Worm (Caenorhabditis elegans): ENCODE results near the gene srx-95.
A peak's percentile ranks its signal among the peaks of the same experiment; 100 is the strongest.

The srx-95 gene

DNA sequence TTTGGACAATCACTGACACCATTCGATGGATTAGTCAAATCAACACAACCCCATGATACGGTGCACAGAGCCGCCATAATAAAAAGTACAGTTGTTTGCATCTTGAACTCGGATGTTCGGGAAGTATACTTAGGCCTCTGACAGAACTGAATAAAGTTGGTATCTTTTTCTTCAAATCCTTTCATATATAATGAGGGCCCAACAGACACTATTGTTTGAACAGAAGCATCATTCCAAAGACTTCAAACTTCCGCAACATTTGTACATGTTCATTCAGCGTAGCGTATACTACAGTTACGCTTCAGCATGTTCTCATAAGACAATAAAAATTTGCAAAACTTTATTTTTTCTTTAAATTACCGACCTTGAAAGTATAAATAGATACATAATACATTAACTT is 2.5 kb downstream of the srx-95 start, which contains the start of gene F41G3.19:
F41G3.19 (minus strand) TSS at position 101 of the 400 bp plus-strand sequence.
- TF ChIP-seq T22C8.4 (GFP tag; IDR thresholded peaks at IDR 0.05) (no peak), med-1 (GFP tag; optimal IDR thresholded peaks at IDR 0.05; ENCODE audit: insufficient read depth) (no peak), ztf-29 (GFP tag; IDR thresholded peaks at IDR 0.05) (no peak), cog-1 (tag; optimal IDR thresholded peaks at IDR 0.05) (no peak), klf-2 (GFP tag; conservative IDR thresholded peaks at IDR 0.05) (no peak), flt-1 (GFP tag; IDR thresholded peaks at IDR 0.05) (no peak), tab-1 (GFP tag; IDR thresholded peaks at IDR 0.05) (no peak), ztf-23 (GFP tag; IDR thresholded peaks at IDR 0.05) (no peak), ref-1 (GFP tag; conservative IDR thresholded peaks at IDR 0.05) (no peak)

DNA sequence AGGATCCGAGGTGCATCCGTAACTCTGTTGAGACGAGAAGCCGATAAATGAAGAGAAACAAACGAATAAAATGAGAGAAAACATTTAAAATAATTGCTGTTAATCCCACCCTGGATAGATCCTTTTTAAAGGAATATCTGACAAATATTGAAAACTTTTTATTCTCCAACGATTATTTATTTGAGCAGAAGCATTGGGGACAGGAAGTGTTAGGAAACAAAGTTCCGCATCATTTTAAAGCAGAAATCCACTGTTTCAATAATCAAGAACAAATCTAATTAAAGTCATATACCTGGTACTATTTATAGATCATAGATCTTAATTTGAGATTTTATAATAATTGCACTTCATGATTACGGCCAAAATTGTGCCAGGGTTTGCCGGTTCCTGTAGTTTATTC is 3.6 kb downstream of the srx-95 start, which contains the start of gene F41G3.20:
F41G3.20 (minus strand) TSS at position 101 of the 400 bp plus-strand sequence.
- TF ChIP-seq ref-1 (GFP tag; conservative IDR thresholded peaks at IDR 0.05) (no peak), T22C8.4 (GFP tag; IDR thresholded peaks at IDR 0.05) (no peak), ztf-29 (GFP tag; IDR thresholded peaks at IDR 0.05) (no peak), ztf-23 (GFP tag; IDR thresholded peaks at IDR 0.05) (no peak), tab-1 (GFP tag; IDR thresholded peaks at IDR 0.05) (no peak), med-1 (GFP tag; optimal IDR thresholded peaks at IDR 0.05; ENCODE audit: insufficient read depth) (no peak), klf-2 (GFP tag; conservative IDR thresholded peaks at IDR 0.05) (no peak), flt-1 (GFP tag; IDR thresholded peaks at IDR 0.05) (no peak), cog-1 (tag; optimal IDR thresholded peaks at IDR 0.05) (no peak)

DNA sequence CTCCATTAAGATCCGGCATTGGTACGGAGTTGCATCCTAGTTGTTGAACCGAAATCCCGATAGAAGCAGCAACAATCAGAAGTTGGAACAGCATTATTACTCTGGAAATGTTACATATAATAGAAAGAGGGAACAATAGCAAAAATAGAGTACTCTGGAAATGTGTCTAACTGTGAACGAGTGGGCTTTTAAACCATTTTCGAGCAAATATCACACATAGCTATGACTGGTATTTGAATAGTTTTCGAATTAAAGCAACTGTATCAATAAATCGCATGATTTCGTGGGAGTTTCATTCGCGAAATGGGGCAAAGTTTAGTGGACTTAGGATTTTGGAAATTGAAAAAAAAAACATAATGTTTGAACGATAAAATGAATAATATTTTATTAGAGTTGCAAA is 5.1 kb downstream of the srx-95 start, which contains the start of gene F41G3.10:
F41G3.10 (minus strand) TSS at position 101 of the 400 bp plus-strand sequence.
- TF ChIP-seq ztf-29 (GFP tag; IDR thresholded peaks at IDR 0.05), result no peak

DNA sequence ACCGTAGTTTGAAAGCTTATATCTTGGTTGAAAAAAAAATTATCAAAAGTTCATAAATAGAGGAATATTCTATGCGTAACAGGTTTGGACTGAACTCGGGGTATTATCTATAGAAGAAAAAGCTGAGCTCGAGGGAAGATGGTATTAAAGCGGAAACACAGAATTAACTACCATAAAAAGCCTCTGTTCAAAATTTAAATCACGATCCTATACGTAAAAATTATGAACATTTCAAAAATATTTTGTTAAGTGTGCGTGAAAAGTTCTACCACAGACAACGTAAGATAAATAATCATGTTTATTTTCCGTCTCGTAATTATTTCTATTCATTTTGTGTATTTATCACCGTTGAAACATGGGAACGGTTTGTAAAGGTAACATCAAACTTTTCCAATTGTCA is 8.2 kb downstream of the srx-95 start, which contains the start of gene F41G3.5:
F41G3.5 (plus strand) TSS at position 301 of the 400 bp plus-strand sequence.
- no peak for TF ChIP-seq tab-1 (GFP tag; IDR thresholded peaks at IDR 0.05)
- TF ChIP-seq ref-1 (GFP tag; conservative IDR thresholded peaks at IDR 0.05), result no peak
- TF ChIP-seq flt-1 (GFP tag; IDR thresholded peaks at IDR 0.05), result no peak
- TF ChIP-seq ztf-29 (GFP tag; IDR thresholded peaks at IDR 0.05), result no peak
- TF ChIP-seq cog-1 (tag; optimal IDR thresholded peaks at IDR 0.05), result no peak
- TF ChIP-seq klf-2 (GFP tag; conservative IDR thresholded peaks at IDR 0.05), result no peak
- TF ChIP-seq med-1 (GFP tag; optimal IDR thresholded peaks at IDR 0.05; ENCODE audit: insufficient read depth), result no peak
- TF ChIP-seq ztf-23 (GFP tag; IDR thresholded peaks at IDR 0.05), result no peak
- TF ChIP-seq T22C8.4 (GFP tag; IDR thresholded peaks at IDR 0.05), result no peak

DNA sequence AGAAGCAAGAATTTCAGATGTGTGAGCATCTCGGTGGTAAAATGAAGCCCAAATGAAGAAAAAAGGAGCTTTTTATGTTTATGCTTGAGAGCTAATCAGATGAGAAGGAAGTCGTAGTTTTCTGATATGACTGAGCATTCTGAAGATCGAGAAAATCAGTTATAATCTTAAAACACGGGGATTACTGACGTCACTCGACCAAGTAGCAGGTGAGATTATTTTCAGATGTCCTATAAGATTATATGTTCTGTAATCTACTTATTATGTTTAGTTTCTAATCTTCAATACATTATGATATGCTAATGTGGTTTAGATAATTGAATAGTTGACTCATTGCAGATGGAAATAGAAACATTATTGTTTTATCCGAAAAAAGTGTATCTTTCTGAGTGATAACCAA is 8.8 kb downstream of the srx-95 start, which contains the start of gene ins-14:
ins-14 (minus strand) TSS at position 32 of the 400 bp plus-strand sequence.
- no peak for TF ChIP-seq ref-1 (GFP tag; conservative IDR thresholded peaks at IDR 0.05)
- no peak for TF ChIP-seq klf-2 (GFP tag; conservative IDR thresholded peaks at IDR 0.05)
- no peak for TF ChIP-seq tab-1 (GFP tag; IDR thresholded peaks at IDR 0.05)
- no peak for TF ChIP-seq ztf-29 (GFP tag; IDR thresholded peaks at IDR 0.05)
- TF ChIP-seq T22C8.4 (GFP tag; IDR thresholded peaks at IDR 0.05), result no peak
- TF ChIP-seq med-1 (GFP tag; optimal IDR thresholded peaks at IDR 0.05; ENCODE audit: insufficient read depth), result no peak
- TF ChIP-seq flt-1 (GFP tag; IDR thresholded peaks at IDR 0.05), result no peak
- TF ChIP-seq ztf-23 (GFP tag; IDR thresholded peaks at IDR 0.05), result no peak
- TF ChIP-seq cog-1 (tag; optimal IDR thresholded peaks at IDR 0.05), result no peak

DNA sequence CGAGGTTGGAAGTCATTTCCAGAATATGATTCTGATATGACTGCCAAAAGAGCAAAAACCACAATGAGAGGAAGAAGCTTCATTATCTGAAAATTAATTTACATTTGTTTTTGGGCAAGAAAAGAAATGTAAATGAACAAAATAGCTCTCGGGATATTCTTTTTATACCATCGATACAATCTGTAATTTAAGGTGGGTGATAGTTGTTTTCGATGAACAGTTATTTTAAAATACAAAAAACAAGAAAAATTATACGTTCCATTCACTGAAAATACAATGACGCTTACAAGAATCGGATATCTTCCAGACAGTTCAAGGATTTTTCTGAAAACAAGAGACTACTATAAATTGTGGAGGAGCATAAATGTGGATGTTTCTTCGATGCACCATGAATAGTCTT is 9.9 kb downstream of the srx-95 start, which contains the start of gene ins-15:
ins-15 (minus strand) TSS at position 101 of the 400 bp plus-strand sequence.
- TF ChIP-seq ref-1 (GFP tag; conservative IDR thresholded peaks at IDR 0.05), result no peak
- no peak for TF ChIP-seq ztf-23 (GFP tag; IDR thresholded peaks at IDR 0.05)
- TF ChIP-seq med-1 (GFP tag; optimal IDR thresholded peaks at IDR 0.05; ENCODE audit: insufficient read depth), result no peak
- no peak for TF ChIP-seq tab-1 (GFP tag; IDR thresholded peaks at IDR 0.05)
- no peak for TF ChIP-seq flt-1 (GFP tag; IDR thresholded peaks at IDR 0.05)
- no peak for TF ChIP-seq klf-2 (GFP tag; conservative IDR thresholded peaks at IDR 0.05)
- no peak for TF ChIP-seq cog-1 (tag; optimal IDR thresholded peaks at IDR 0.05)
- no peak for TF ChIP-seq ztf-29 (GFP tag; IDR thresholded peaks at IDR 0.05)
- TF ChIP-seq T22C8.4 (GFP tag; IDR thresholded peaks at IDR 0.05), result no peak

DNA sequence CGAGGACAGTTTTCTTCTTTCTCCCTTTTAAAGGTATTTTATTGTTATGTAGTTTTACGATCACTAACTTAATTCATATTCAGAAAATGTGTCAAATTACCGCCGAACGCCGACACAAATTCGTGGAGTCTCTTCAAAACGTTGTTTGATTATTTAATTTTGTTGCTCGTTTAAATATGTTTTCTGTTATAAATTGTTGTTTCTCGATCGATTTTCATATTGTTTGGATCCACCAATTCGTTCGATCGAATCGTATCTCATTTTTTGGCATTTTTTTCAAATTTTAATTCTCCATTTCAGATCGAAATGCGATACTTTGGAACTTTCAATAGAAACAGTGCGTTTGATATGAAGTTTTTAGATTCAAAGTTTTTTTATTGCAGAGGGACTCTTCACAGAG is 12.0 kb downstream of the srx-95 start, which contains the start of gene F41G3.6:
F41G3.6 (plus strand) TSS at position 301 of the 400 bp plus-strand sequence.
- no peak for TF ChIP-seq med-1 (GFP tag; optimal IDR thresholded peaks at IDR 0.05; ENCODE audit: insufficient read depth)
- TF ChIP-seq klf-2 (GFP tag; conservative IDR thresholded peaks at IDR 0.05), result no peak
- no peak for TF ChIP-seq ztf-29 (GFP tag; IDR thresholded peaks at IDR 0.05)
- no peak for TF ChIP-seq flt-1 (GFP tag; IDR thresholded peaks at IDR 0.05)
- no peak for TF ChIP-seq ztf-23 (GFP tag; IDR thresholded peaks at IDR 0.05)
- TF ChIP-seq tab-1 (GFP tag; IDR thresholded peaks at IDR 0.05), result no peak
- no peak for TF ChIP-seq T22C8.4 (GFP tag; IDR thresholded peaks at IDR 0.05)
- TF ChIP-seq cog-1 (tag; optimal IDR thresholded peaks at IDR 0.05), result no peak
- TF ChIP-seq ref-1 (GFP tag; conservative IDR thresholded peaks at IDR 0.05), result no peak

DNA sequence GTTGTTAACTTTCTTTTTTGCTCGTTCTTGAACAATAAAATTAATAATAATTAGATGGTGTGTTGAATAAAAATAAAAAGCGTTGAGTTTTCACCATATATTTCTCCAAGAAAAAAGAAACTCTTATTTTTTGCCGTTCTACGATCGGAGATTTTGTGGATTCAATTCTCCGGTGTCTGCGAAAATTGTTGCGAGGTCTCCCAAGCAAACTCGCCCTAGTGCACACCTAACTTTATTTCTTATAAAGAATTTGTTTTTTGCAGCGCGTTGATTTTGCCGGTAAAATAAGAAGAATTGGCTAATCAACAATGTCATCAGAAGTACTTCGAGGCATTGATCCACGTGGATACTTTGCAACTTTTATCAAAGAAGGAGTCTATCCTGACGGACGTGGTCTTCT is 13.1 kb downstream of the srx-95 start, which contains the start of gene exos-8:
exos-8 (plus strand) TSS at position 264 of the 400 bp plus-strand sequence.
- TF ChIP-seq med-1 (GFP tag; optimal IDR thresholded peaks at IDR 0.05; ENCODE audit: insufficient read depth) (no peak), ztf-23 (GFP tag; IDR thresholded peaks at IDR 0.05) (no peak), ztf-29 (GFP tag; IDR thresholded peaks at IDR 0.05) (0 out of 2 replicates have a peak, but pooled peaks have one; percentile 34), tab-1 (GFP tag; IDR thresholded peaks at IDR 0.05) (0 out of 2 replicates have a peak, but pooled peaks have one; percentile 20), ref-1 (GFP tag; conservative IDR thresholded peaks at IDR 0.05) (no peak), flt-1 (GFP tag; IDR thresholded peaks at IDR 0.05) (peak; percentile 77; the same call in 1 of the 2 replicates), klf-2 (GFP tag; conservative IDR thresholded peaks at IDR 0.05) (peak; percentile 64; the same call in 1 of the 2 replicates), cog-1 (tag; optimal IDR thresholded peaks at IDR 0.05) (peak; percentile 41)

DNA sequence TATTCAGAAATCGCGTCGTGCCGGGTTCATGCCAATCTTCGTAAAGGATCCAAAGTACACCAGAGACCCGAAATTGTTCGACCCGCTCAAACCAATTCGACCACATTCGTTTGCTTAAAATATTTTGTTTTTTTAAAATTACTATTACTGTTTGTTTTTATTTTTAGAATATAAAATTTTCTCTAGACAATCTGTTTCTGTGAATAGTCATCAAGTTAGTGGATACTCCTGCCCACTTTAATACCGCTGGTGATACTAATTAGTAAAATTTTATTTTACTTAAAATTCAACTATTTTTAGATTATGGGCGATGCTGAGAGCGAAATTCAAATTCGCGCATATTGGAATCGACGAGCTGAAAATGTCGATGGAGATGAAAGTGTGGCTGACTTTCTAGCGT is 18.0 kb downstream of the srx-95 start, which contains the start of gene T14B4.1:
T14B4.1 (plus strand) TSS at position 301 of the 400 bp plus-strand sequence.
- TF ChIP-seq ztf-23 (GFP tag; IDR thresholded peaks at IDR 0.05), result no peak
- TF ChIP-seq ztf-29 (GFP tag; IDR thresholded peaks at IDR 0.05), result no peak
- no peak for TF ChIP-seq cog-1 (tag; optimal IDR thresholded peaks at IDR 0.05)
- no peak for TF ChIP-seq tab-1 (GFP tag; IDR thresholded peaks at IDR 0.05)
- TF ChIP-seq T22C8.4 (GFP tag; IDR thresholded peaks at IDR 0.05), result no peak
- TF ChIP-seq ref-1 (GFP tag; conservative IDR thresholded peaks at IDR 0.05), result no peak
- no peak for TF ChIP-seq klf-2 (GFP tag; conservative IDR thresholded peaks at IDR 0.05)
- TF ChIP-seq med-1 (GFP tag; optimal IDR thresholded peaks at IDR 0.05; ENCODE audit: insufficient read depth), result no peak
- no peak for TF ChIP-seq flt-1 (GFP tag; IDR thresholded peaks at IDR 0.05)
